Fruit fly (Drosophila melanogaster): ENCODE results near the gene GstD3.

- no peak for TF ChIP-seq CG32121 (GFP tag; IDR thresholded peaks at IDR 0.05)
- no peak for TF ChIP-seq CG34367 (tag; optimal IDR thresholded peaks at IDR 0.05)
- TF ChIP-seq CG12605 (GFP tag; IDR thresholded peaks at IDR 0.05): no peak
- no peak for TF ChIP-seq CG4496 (GFP tag; IDR thresholded peaks at IDR 0.05)
- no peak for TF ChIP-seq CG13204 (GFP tag; optimal IDR thresholded peaks at IDR 0.05)
- no peak for TF ChIP-seq CG10348 (GFP tag; IDR thresholded peaks at IDR 0.05)
- no peak for TF ChIP-seq EcR (GFP tag; optimal IDR thresholded peaks at IDR 0.05)
Observed at dm6 chr3R:12405928-12406234, 33.0 kb downstream of the GstD3 start, which contains the start of gene Cyp9f2.

All from whole organism, pupa.